Worm (Caenorhabditis elegans): ENCODE measurements around the gene sftd-3.

Gene sftd-3

ce11 chrII:8969251-8970183 is 5.6 kb upstream of the sftd-3 start, which contains the start of the genes szy-20 and C18E9.5 (continued):
- no peak for TF ChIP-seq unc-30 (tag; optimal IDR thresholded peaks at IDR 0.05)
- peak; percentile 82 for TF ChIP-seq lin-13 (GFP tag; optimal IDR thresholded peaks at IDR 0.05)
- TF ChIP-seq lin-39 (tag; optimal IDR thresholded peaks at IDR 0.05), result peak; percentile 90
- TF ChIP-seq nhr-11 (tag; optimal IDR thresholded peaks at IDR 0.05), result peak; percentile 61
- TF ChIP-seq vab-15 (tag; optimal IDR thresholded peaks at IDR 0.05), result no peak
- no peak for TF ChIP-seq ets-5 (GFP tag; IDR thresholded peaks at IDR 0.05)
- TF ChIP-seq irx-1 (tag; optimal IDR thresholded peaks at IDR 0.05), result peak; percentile 83
- peak; percentile 98 to 99 for TF ChIP-seq efl-1 (optimal IDR thresholded peaks at IDR 0.05)
- TF ChIP-seq efl-1 (GFP tag; optimal IDR thresholded peaks at IDR 0.05 in 1 of 2), result peak; percentile 97 to 100
- TF ChIP-seq sox-4 (tag; optimal IDR thresholded peaks at IDR 0.05), result peak; percentile 22
- TF ChIP-seq lin-14 (GFP tag; optimal IDR thresholded peaks at IDR 0.05), result peak; percentile 90
- TF ChIP-seq ztf-4 (tag; optimal IDR thresholded peaks at IDR 0.05), result peak; percentile 14
- TF ChIP-seq hlh-17 (GFP tag; optimal IDR thresholded peaks at IDR 0.05; ENCODE audit: borderline replicate concordance), result no peak
- no peak for TF ChIP-seq egl-27 (tag; optimal IDR thresholded peaks at IDR 0.05)
- TF ChIP-seq ceh-63 (GFP tag; optimal IDR thresholded peaks at IDR 0.05), result no peak
- peak; percentile 97 to 98 (median 98) for TF ChIP-seq dpl-1 (GFP tag; optimal IDR thresholded peaks at IDR 0.05)
- peak; percentile 76 to 92 (median 80) for TF ChIP-seq ceh-82 (tag; optimal IDR thresholded peaks at IDR 0.05)
- no peak for TF ChIP-seq Y116A8C.19 (tag; optimal IDR thresholded peaks at IDR 0.05; ENCODE audit: borderline replicate concordance)
- peak; percentile 89 for TF ChIP-seq snu-23 (GFP tag; optimal IDR thresholded peaks at IDR 0.05)
- peak; percentile 72 for TF ChIP-seq aly-2 (tag; optimal IDR thresholded peaks at IDR 0.05)
- peak in 1 of 2 experiments; percentile 65 for TF ChIP-seq mdl-1 (tag; optimal IDR thresholded peaks at IDR 0.05)
- peak; percentile 70 for TF ChIP-seq F16B12.6 (tag; optimal IDR thresholded peaks at IDR 0.05)
- peak; percentile 90 for TF ChIP-seq swsn-7 (tag; optimal IDR thresholded peaks at IDR 0.05)
- no peak for TF ChIP-seq nhr-28 (tag; optimal IDR thresholded peaks at IDR 0.05)
- no peak for TF ChIP-seq efl-3 (GFP tag; optimal IDR thresholded peaks at IDR 0.05)
- TF ChIP-seq nhr-90 (tag; optimal IDR thresholded peaks at IDR 0.05; ENCODE audit: poor library complexity), result peak; percentile 80
- TF ChIP-seq pqm-1 (tag; optimal IDR thresholded peaks at IDR 0.05), result no peak
- peak in 2 of 6 experiments; percentile 2 to 46 for TF ChIP-seq elt-3 (tag; optimal IDR thresholded peaks at IDR 0.05)
- peak; percentile 75 for TF ChIP-seq C04F5.9 (tag; optimal IDR thresholded peaks at IDR 0.05)
- TF ChIP-seq blmp-1 (tag; optimal IDR thresholded peaks at IDR 0.05), result peak; percentile 23
- peak; percentile 71 for TF ChIP-seq egl-13 (tag; optimal IDR thresholded peaks at IDR 0.05)
- TF ChIP-seq C16A3.4 (tag; optimal IDR thresholded peaks at IDR 0.05), result peak; percentile 73
- TF ChIP-seq fkh-8 (tag; optimal IDR thresholded peaks at IDR 0.05), result peak; percentile 80
- TF ChIP-seq fkh-4 (tag; optimal IDR thresholded peaks at IDR 0.05; ENCODE audit: borderline replicate concordance), result peak; percentile 60

DNA sequence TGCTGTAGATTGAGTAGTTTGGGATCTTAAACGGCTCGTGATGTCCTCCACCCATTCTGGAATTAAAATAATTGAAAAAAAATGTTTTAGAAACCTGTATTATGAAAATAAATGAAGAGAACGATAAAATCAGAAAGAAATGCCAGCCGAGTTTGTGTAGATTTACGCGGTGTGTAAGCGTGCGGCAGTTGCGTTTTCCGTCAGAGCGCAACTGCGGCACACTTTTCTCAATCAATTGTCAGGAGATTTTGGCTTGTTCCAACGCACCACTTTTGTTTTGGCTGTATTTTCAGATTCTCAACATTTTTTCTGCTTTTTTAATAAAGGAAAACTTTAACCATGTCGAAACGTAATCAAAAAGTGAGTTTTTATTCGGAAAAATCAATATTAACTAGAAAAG is 886 bp upstream of the sftd-3 start, which contains the start of the genes ndub-3 and C18E9.2:
TSS of gene ndub-3 (minus strand) at position 56 of the 400 bp plus-strand sequence.
TSS of gene C18E9.2 (plus strand) at position 172 of the 400 bp plus-strand sequence.
- peak; percentile 1 for TF ChIP-seq nhr-47 (tag; optimal IDR thresholded peaks at IDR 0.05)
- no peak for TF ChIP-seq ztf-11 (tag; optimal IDR thresholded peaks at IDR 0.05)
- peak; percentile 33 for TF ChIP-seq nhr-71 (tag; optimal IDR thresholded peaks at IDR 0.05)
- TF ChIP-seq efl-1 (optimal IDR thresholded peaks at IDR 0.05), result peak; percentile 66 to 67
- TF ChIP-seq efl-1 (GFP tag; optimal IDR thresholded peaks at IDR 0.05 in 1 of 2), result peak; percentile 48 to 95
- peak in 2 of 3 experiments; percentile 4 to 64 for TF ChIP-seq ceh-82 (tag; optimal IDR thresholded peaks at IDR 0.05)
- peak; percentile 50 for TF ChIP-seq lin-14 (GFP tag; optimal IDR thresholded peaks at IDR 0.05)
- peak; percentile 13 to 75 for TF ChIP-seq lsy-2 (tag; optimal IDR thresholded peaks at IDR 0.05)
- peak; percentile 6 for TF ChIP-seq tbx-2 (tag; optimal IDR thresholded peaks at IDR 0.05)
- TF ChIP-seq ets-5 (GFP tag; IDR thresholded peaks at IDR 0.05), result no peak
- no peak for TF ChIP-seq aly-2 (tag; optimal IDR thresholded peaks at IDR 0.05)
- TF ChIP-seq mdl-1 (tag; optimal IDR thresholded peaks at IDR 0.05), result peak in 1 of 2 experiments; percentile 24
- peak; percentile 32 for TF ChIP-seq snu-23 (GFP tag; optimal IDR thresholded peaks at IDR 0.05)
- TF ChIP-seq nhr-20 (tag; optimal IDR thresholded peaks at IDR 0.05), result no peak
- TF ChIP-seq ceh-88 (GFP tag; IDR thresholded peaks at IDR 0.05), result no peak
- peak; percentile 26 for TF ChIP-seq rnt-1 (tag; optimal IDR thresholded peaks at IDR 0.05)
- peak; percentile 55 for TF ChIP-seq C16A3.4 (tag; optimal IDR thresholded peaks at IDR 0.05)
- no peak for TF ChIP-seq isw-1 (GFP tag; IDR thresholded peaks at IDR 0.05)
- TF ChIP-seq dpl-1 (GFP tag; optimal IDR thresholded peaks at IDR 0.05), result peak; percentile 38 to 66 (median 56)
- peak; percentile 59 to 79 for TF ChIP-seq lin-35 (GFP tag; optimal IDR thresholded peaks at IDR 0.05)
- no peak for TF ChIP-seq swsn-7 (tag; optimal IDR thresholded peaks at IDR 0.05)

Measured in whole organism, L1 larva.